Fruit fly (Drosophila melanogaster): Measurements from ENCODE around the gene Gr93c.

DNA sequence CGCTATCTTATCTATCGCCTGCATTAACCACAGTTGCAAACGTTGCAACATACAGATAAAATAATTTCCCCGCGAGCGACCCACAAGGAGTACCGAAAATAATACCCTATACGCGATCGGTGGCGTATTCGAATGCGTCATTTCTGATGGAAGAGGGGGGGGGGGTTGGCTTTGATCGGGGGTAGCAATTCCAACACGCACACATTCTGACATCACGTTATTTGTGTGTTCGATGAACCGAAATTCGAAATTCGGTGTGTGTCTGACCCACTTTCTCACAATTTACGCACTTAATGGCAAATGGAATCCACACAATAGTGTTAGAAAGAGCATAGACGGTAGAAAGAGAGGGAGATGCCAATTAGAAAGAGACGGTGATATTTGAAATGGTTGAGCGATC is 8.5 kb downstream of the Gr93c start:
- TF ChIP-seq Sox102F (GFP tag; optimal IDR thresholded peaks at IDR 0.05) (no peak), CG3919 (GFP tag; optimal IDR thresholded peaks at IDR 0.05) (no peak), ss (GFP tag; optimal IDR thresholded peaks at IDR 0.05) (no peak), CG1621 (tag; optimal IDR thresholded peaks at IDR 0.05) (no peak), CG8319 (GFP tag; optimal IDR thresholded peaks at IDR 0.05) (no peak), CG6792 (GFP tag; optimal IDR thresholded peaks at IDR 0.05) (no peak), pdm3 (GFP tag; optimal IDR thresholded peaks at IDR 0.05) (no peak), CG16779 (tag; optimal IDR thresholded peaks at IDR 0.05) (no peak), dac (GFP tag; optimal IDR thresholded peaks at IDR 0.05) (no peak), CG8119 (GFP tag; IDR thresholded peaks at IDR 0.05) (no peak), dsx (GFP tag; optimal IDR thresholded peaks at IDR 0.05; ENCODE audit: poor library complexity, severe bottlenecking) (no peak), CG11762 (GFP tag; optimal IDR thresholded peaks at IDR 0.05; ENCODE audit: insufficient read depth) (no peak)

All from whole organism, prepupa.